Fruit fly (Drosophila melanogaster) whole organism, embryonic: ENCODE data around the gene CG32829.

Source experiments
- Antp ChIP-seq: fragments of 200-800 bp; sonication (Bioruptor generic); optimal IDR thresholded peaks from 3 replicates; lab custom pipeline; 2016; ENCODE audit warnings: missing biosample characterization, missing genetic modification characterization
- Atf6 ChIP-seq: fragments of 200-800 bp; sonication (Bioruptor generic); IDR thresholded peaks from 2 replicates; pipeline ENCODE4 v1.3.6; 2022; ENCODE audit warnings: missing biosample characterization, missing genetic modification characterization
- Bteb2 ChIP-seq: fragments of 200-800 bp; sonication (Bioruptor generic); optimal IDR thresholded peaks from 2 replicates; lab custom pipeline; 2016; ENCODE audit warnings: missing biosample characterization, missing genetic modification characterization
- CG12104 ChIP-seq: fragments of 200-800 bp; sonication (Bioruptor generic); optimal IDR thresholded peaks from 3 replicates; lab custom pipeline; 2016; ENCODE audit warnings: missing biosample characterization, missing genetic modification characterization
- CG14965 ChIP-seq: fragments of 200-800 bp; sonication (Bioruptor generic); optimal IDR thresholded peaks from 2 replicates; lab custom pipeline; 2016; ENCODE audit warnings: missing biosample characterization, missing genetic modification characterization, borderline replicate concordance
- CG15479 ChIP-seq: fragments of 200-800 bp; sonication (Bioruptor generic); optimal IDR thresholded peaks from 3 replicates; lab custom pipeline; 2019; ENCODE audit warnings: missing biosample characterization, mild to moderate bottlenecking, missing genetic modification characterization, moderate library complexity
- CG1603 ChIP-seq: fragments of 200-800 bp; sonication (Bioruptor generic); optimal IDR thresholded peaks from 2 replicates; lab custom pipeline; 2019; ENCODE audit warnings: missing biosample characterization, mild to moderate bottlenecking, missing genetic modification characterization, moderate library complexity
- CG17802 ChIP-seq: fragments of 200-800 bp; sonication (Bioruptor generic); optimal IDR thresholded peaks from 2 replicates; lab custom pipeline; 2018; ENCODE audit warnings: missing biosample characterization, mild to moderate bottlenecking, missing genetic modification characterization, moderate library complexity
- CG18476 ChIP-seq: fragments of 200-800 bp; sonication (Bioruptor generic); optimal IDR thresholded peaks from 2 replicates; lab custom pipeline; 2016; ENCODE audit warnings: missing biosample characterization, mild to moderate bottlenecking, missing genetic modification characterization
- CG18764 ChIP-seq: fragments of 200-800 bp; sonication (Bioruptor generic); optimal IDR thresholded peaks from 3 replicates; lab custom pipeline; 2016; ENCODE audit warnings: missing biosample characterization, missing genetic modification characterization
- CG2116 ChIP-seq: fragments of 200-800 bp; sonication (Bioruptor generic); optimal IDR thresholded peaks from 3 replicates; lab custom pipeline; 2018; ENCODE audit warnings: missing biosample characterization, mild to moderate bottlenecking, missing genetic modification characterization
- CG2889 ChIP-seq: fragments of 200-800 bp; sonication (Bioruptor generic); IDR thresholded peaks from 3 replicates; pipeline ENCODE4 v1.3.6; 2022; ENCODE audit warnings: missing biosample characterization, missing genetic modification characterization
- CG3163 ChIP-seq: fragments of 200-800 bp; sonication (Bioruptor generic); optimal IDR thresholded peaks from 3 replicates; lab custom pipeline; 2016; ENCODE audit warnings: missing biosample characterization, missing genetic modification characterization
- CG32532 ChIP-seq: fragments of 200-800 bp; sonication (Bioruptor generic); IDR thresholded peaks from 2 replicates; pipeline ENCODE4 v1.3.6; 2022; ENCODE audit warnings: missing biosample characterization, missing genetic modification characterization
- CG3726 ChIP-seq: fragments of 200-800 bp; sonication (Bioruptor generic); IDR thresholded peaks from 3 replicates; pipeline ENCODE4, ENCODE4 v1.3.6; 2022; ENCODE audit warnings: missing biosample characterization, missing genetic modification characterization
- CG4404 ChIP-seq: fragments of 200-800 bp; sonication (Bioruptor generic); IDR thresholded peaks from 2 replicates; pipeline ENCODE4 v1.3.6; 2022; ENCODE audit warnings: missing biosample characterization, missing genetic modification characterization
- CG7271 ChIP-seq: fragments of 200-800 bp; sonication (Bioruptor generic); optimal IDR thresholded peaks from 2 replicates; lab custom pipeline; 2018; ENCODE audit warnings: missing biosample characterization, mild to moderate bottlenecking, missing genetic modification characterization, moderate library complexity
- CG7786 ChIP-seq: fragments of 200-800 bp; sonication (Bioruptor generic); optimal IDR thresholded peaks from 2 replicates; lab custom pipeline; 2016; ENCODE audit warnings: missing biosample characterization, missing genetic modification characterization
- CG7839 ChIP-seq: fragments of 200-800 bp; sonication (Bioruptor generic); optimal IDR thresholded peaks from 3 replicates; lab custom pipeline; 2018; ENCODE audit warnings: missing biosample characterization, mild to moderate bottlenecking, missing genetic modification characterization, moderate library complexity
- CG7987 ChIP-seq: fragments of 200-800 bp; sonication (Bioruptor generic); optimal IDR thresholded peaks from 2 replicates; lab custom pipeline; 2018; ENCODE audit warnings: missing biosample characterization, mild to moderate bottlenecking, missing genetic modification characterization, moderate library complexity
- CG9876 ChIP-seq: fragments of 200-800 bp; sonication (Bioruptor generic); optimal IDR thresholded peaks from 2 replicates; lab custom pipeline; 2016; ENCODE audit warnings: missing biosample characterization, missing genetic modification characterization
- CrebB ChIP-seq: fragments of 200-800 bp; sonication (Bioruptor generic); optimal IDR thresholded peaks from 3 replicates; lab custom pipeline; 2018; ENCODE audit warnings: missing biosample characterization, mild to moderate bottlenecking, missing genetic modification characterization
- Dek ChIP-seq: fragments of 200-800 bp; sonication (Bioruptor generic); optimal IDR thresholded peaks from 3 replicates; lab custom pipeline; 2019; ENCODE audit warnings: missing biosample characterization, mild to moderate bottlenecking, missing genetic modification characterization, moderate library complexity
- ERR ChIP-seq: fragments of 200-800 bp; sonication (Bioruptor generic); optimal IDR thresholded peaks from 2 replicates; lab custom pipeline; 2016; ENCODE audit warnings: missing biosample characterization, missing genetic modification characterization
- Elba2 ChIP-seq: fragments of 200-800 bp; sonication (Bioruptor generic); optimal IDR thresholded peaks from 3 replicates; lab custom pipeline; 2016; ENCODE audit warnings: missing biosample characterization, missing genetic modification characterization
- GATAe ChIP-seq: fragments of 200-800 bp; sonication (Bioruptor generic); conservative IDR thresholded peaks from 2 replicates; pipeline ENCODE4 v1.3.6; 2022; ENCODE audit warnings: missing biosample characterization, missing genetic modification characterization
- H15 ChIP-seq: fragments of 200-800 bp; sonication (Bioruptor generic); IDR thresholded peaks from 3 replicates; pipeline ENCODE4 v1.3.6; 2022; ENCODE audit warnings: missing biosample characterization, missing genetic modification characterization
- Kr ChIP-seq: fragments of 200-800 bp; sonication (Bioruptor generic); optimal IDR thresholded peaks from 2 replicates; lab custom pipeline; 2017; ENCODE audit warnings: missing biosample characterization, mild to moderate bottlenecking, missing genetic modification characterization
- Lim3 ChIP-seq: fragments of 200-800 bp; sonication (Bioruptor generic); IDR thresholded peaks from 2 replicates; pipeline ENCODE4 v1.3.6; 2022; ENCODE audit warnings: missing biosample characterization, missing genetic modification characterization
- Neu2 ChIP-seq: fragments of 200-800 bp; sonication (Bioruptor generic); optimal IDR thresholded peaks from 3 replicates; lab custom pipeline; 2016; ENCODE audit warnings: missing biosample characterization, missing genetic modification characterization, borderline replicate concordance
- Oli ChIP-seq: fragments of 200-800 bp; sonication (Bioruptor generic); optimal IDR thresholded peaks from 2 replicates; lab custom pipeline; 2018; ENCODE audit warnings: missing biosample characterization, mild to moderate bottlenecking, missing genetic modification characterization, moderate library complexity
- Sry-δ ChIP-seq: fragments of 200-800 bp; sonication (Bioruptor generic); optimal IDR thresholded peaks from 2 replicates; lab custom pipeline; 2016; ENCODE audit warnings: missing biosample characterization, missing genetic modification characterization
- Stat92E ChIP-seq, 3 experiments: fragments of >200 bp in 2 of 3; fragments of 200-800 bp in 1 of 3; sonication (Bioruptor generic) in 1 of 3; optimal IDR thresholded peaks; 2 replicates each; lab custom pipeline; 2017 to 2019; ENCODE audit warnings: missing biosample characterization in 3 of 3, missing genetic modification characterization in 3 of 3, mild to moderate bottlenecking in 1 of 3, moderate library complexity in 1 of 3
- br ChIP-seq: fragments of >200 bp; optimal IDR thresholded peaks from 2 replicates; lab custom pipeline; 2017
- bsh ChIP-seq, 2 experiments: fragments of 200-800 bp; sonication (Bioruptor generic); optimal IDR thresholded peaks; 2 replicates each; lab custom pipeline; 2017 to 2018; ENCODE audit warnings: mild to moderate bottlenecking in 2 of 2, missing biosample characterization in 2 of 2, missing genetic modification characterization in 2 of 2, moderate library complexity in 1 of 2
- chif ChIP-seq, 2 experiments: fragments of 200-800 bp; sonication (Bioruptor generic); optimal IDR thresholded peaks; 3 replicates each; lab custom pipeline; 2016; ENCODE audit warnings: missing biosample characterization in 2 of 2, missing genetic modification characterization in 2 of 2
- chn ChIP-seq: fragments of 200-800 bp; sonication (Bioruptor generic); optimal IDR thresholded peaks from 2 replicates; lab custom pipeline; 2016; ENCODE audit warnings: missing biosample characterization, missing genetic modification characterization
- ewg ChIP-seq: fragments of 200-800 bp; sonication (Bioruptor generic); optimal IDR thresholded peaks from 3 replicates; lab custom pipeline; 2017; ENCODE audit warnings: mild to moderate bottlenecking, missing biosample characterization, missing genetic modification reagents, missing genetic modification characterization
- eyg ChIP-seq: fragments of 200-800 bp; sonication (Bioruptor generic); optimal IDR thresholded peaks from 3 replicates; lab custom pipeline; 2016; ENCODE audit warnings: missing biosample characterization, missing genetic modification characterization
- gro ChIP-seq: fragments of 200-800 bp; sonication (Bioruptor generic); optimal IDR thresholded peaks from 2 replicates; lab custom pipeline; 2016; ENCODE audit warnings: missing biosample characterization, missing genetic modification characterization
- gsb-n ChIP-seq: fragments of 200-800 bp; sonication (Bioruptor generic); optimal IDR thresholded peaks from 3 replicates; lab custom pipeline; 2018; ENCODE audit warnings: missing biosample characterization, mild to moderate bottlenecking, missing genetic modification characterization
- inv ChIP-seq: fragments of 200-800 bp; sonication (Bioruptor generic); IDR thresholded peaks from 2 replicates; pipeline ENCODE4 v1.3.6; 2022; ENCODE audit warnings: missing biosample characterization, missing genetic modification characterization; ENCODE audit not compliant: partially characterized antibody
- knrl ChIP-seq: fragments of 200-800 bp; sonication (Bioruptor generic); IDR thresholded peaks from 3 replicates; pipeline ENCODE4 v1.3.6; 2022; ENCODE audit warnings: missing biosample characterization, missing genetic modification characterization; ENCODE audit not compliant: partially characterized antibody
- nau ChIP-seq: fragments of 200-800 bp; sonication (Bioruptor generic); optimal IDR thresholded peaks from 3 replicates; lab custom pipeline; 2017; ENCODE audit warnings: missing biosample characterization, mild to moderate bottlenecking, missing genetic modification characterization, missing genetic modification reagents
- nmo ChIP-seq: fragments of 200-800 bp; sonication (Bioruptor generic); optimal IDR thresholded peaks from 2 replicates; lab custom pipeline; 2018; ENCODE audit warnings: missing biosample characterization, mild to moderate bottlenecking, missing genetic modification characterization, moderate library complexity
- nom ChIP-seq: fragments of 200-800 bp; sonication (Bioruptor generic); optimal IDR thresholded peaks from 2 replicates; lab custom pipeline; 2017; ENCODE audit warnings: missing biosample characterization, missing genetic modification characterization, mild to moderate bottlenecking, moderate library complexity, missing genetic modification reagents
- odd ChIP-seq: fragments of 200-800 bp; sonication (Bioruptor generic); optimal IDR thresholded peaks from 2 replicates; lab custom pipeline; 2017; ENCODE audit warnings: missing biosample characterization, mild to moderate bottlenecking, missing genetic modification characterization
- sens ChIP-seq: fragments of 200-800 bp; sonication (Bioruptor generic); peaks from one replicate; lab custom pipeline; 2016; ENCODE audit warnings: missing biosample characterization, missing genetic modification characterization
- ssp ChIP-seq: fragments of 200-800 bp; sonication (Bioruptor generic); IDR thresholded peaks from 2 replicates; pipeline ENCODE4 v1.3.6; 2022; ENCODE audit warnings: missing biosample characterization, missing genetic modification characterization
- tup ChIP-seq: fragments of 200-800 bp; sonication (Bioruptor generic); optimal IDR thresholded peaks from 2 replicates; lab custom pipeline; 2016; ENCODE audit warnings: missing biosample characterization, mild to moderate bottlenecking, missing genetic modification characterization, moderate library complexity
- vnd ChIP-seq: fragments of 200-800 bp; sonication (Bioruptor generic); IDR thresholded peaks from 3 replicates; pipeline ENCODE4 v1.3.6; 2022; ENCODE audit warnings: missing biosample characterization, missing genetic modification characterization; ENCODE audit not compliant: partially characterized antibody

CG32829 gene

dm6 chr2L:6948540-6948942 is 32.3 kb upstream of the CG32829 start, which contains the start of gene ihog (continued):
- TF ChIP-seq CG17802 (tag; lab: Kevin White, UChicago) (no peak), CrebB (peak; percentile 10), Dek (tag; lab: Kevin White, UChicago) (no peak), ERR (GFP tag; lab: Kevin White, UChicago) (no peak), CG7987 (GFP tag; lab: Kevin White, UChicago) (no peak), CG1603 (peak; percentile 47), knrl (GFP tag; lab: Robert Waterston, UW) (peak; percentile 66; the same call in 2 of the 3 replicates), CG14965 (GFP tag; lab: Kevin White, UChicago) (no peak), gsb-n (tag; lab: Kevin White, UChicago) (no peak), chn (no peak), CG4404 (GFP tag; lab: Robert Waterston, UW) (no peak), eyg (GFP tag; lab: Kevin White, UChicago) (no peak), CG18476 (GFP tag; lab: Kevin White, UChicago) (no peak), sens (GFP tag; lab: Kevin White, UChicago) (peak; percentile 70), Sry-δ (GFP tag; lab: Kevin White, UChicago) (peak; percentile 3), ssp (GFP tag; lab: Robert Waterston, UW) (no peak), CG7839 (tag; lab: Kevin White, UChicago) (no peak), CG32532 (GFP tag; lab: Robert Waterston, UW) (no peak), gro (no peak), CG9876 (GFP tag; lab: Kevin White, UChicago) (no peak), CG7271 (tag; lab: Kevin White, UChicago) (no peak), bsh (GFP tag; optimal IDR thresholded peaks at IDR 0.05; lab: Kevin White, UChicago) (no peak), CG15479 (GFP tag; lab: Kevin White, UChicago) (no peak), CG3726 (GFP tag; lab: Robert Waterston, UW) (no peak), CG18764 (GFP tag; lab: Kevin White, UChicago) (no peak), ewg (GFP tag; lab: Kevin White, UChicago) (peak; percentile 53), Stat92E (GFP tag; optimal IDR thresholded peaks at IDR 0.05; lab: Kevin White, UChicago) (no peak), nom (peak; percentile 20), Lim3 (GFP tag; lab: Robert Waterston, UW) (no peak), chif (GFP tag; optimal IDR thresholded peaks at IDR 0.05; lab: Kevin White, UChicago) (no peak), nmo (GFP tag; lab: Kevin White, UChicago) (no peak), Atf6 (GFP tag; lab: Robert Waterston, UW) (no peak), odd (GFP tag; lab: Kevin White, UChicago) (no peak), inv (peak; percentile 39; the same call in 1 of the 2 replicates), GATAe (no peak), Bteb2 (GFP tag; lab: Kevin White, UChicago) (no peak), CG2116 (GFP tag; lab: Kevin White, UChicago) (peak; percentile 2), tup (GFP tag; lab: Kevin White, UChicago) (no peak), vnd (GFP tag; lab: Robert Waterston, UW) (no peak), Kr (GFP tag; lab: Kevin White, UChicago) (no peak), Antp (GFP tag; lab: Kevin White, UChicago) (no peak), H15 (GFP tag; lab: Robert Waterston, UW) (no peak), CG7786 (GFP tag; lab: Kevin White, UChicago) (no peak), Neu2 (GFP tag; lab: Kevin White, UChicago) (no peak), CG3163 (GFP tag; lab: Kevin White, UChicago) (no peak), CG2889 (GFP tag; lab: Robert Waterston, UW) (no peak), br (lab: Kevin White, UChicago) (no peak), Oli (no peak), Elba2 (GFP tag; lab: Kevin White, UChicago) (no peak), CG12104 (no peak), nau (GFP tag; lab: Kevin White, UChicago) (no peak)
